Fruit fly (Drosophila melanogaster) whole organism, embryonic: ENCODE data around the gene Hr96.

Experiments used
- B-H1 ChIP-seq: fragments of 200-800 bp; sonication (Bioruptor generic); IDR thresholded peaks from 3 replicates; pipeline ENCODE4 v1.3.6; 2022; ENCODE audit warnings: missing biosample characterization, missing genetic modification characterization
- BEAF-32 ChIP-seq: fragments of 200-800 bp; sonication (Bioruptor generic); optimal IDR thresholded peaks from 3 replicates; lab custom pipeline; 2017; ENCODE audit warnings: missing biosample characterization, missing genetic modification characterization, mild to moderate bottlenecking, moderate library complexity, missing genetic modification reagents
- CG10565 ChIP-seq: fragments of 200-800 bp; sonication (Bioruptor generic); optimal IDR thresholded peaks from 3 replicates; lab custom pipeline; 2016; ENCODE audit warnings: missing biosample characterization, mild to moderate bottlenecking, missing genetic modification characterization
- CG12942 ChIP-seq: fragments of 200-800 bp; sonication (Bioruptor generic); optimal IDR thresholded peaks from 3 replicates; lab custom pipeline; 2016; ENCODE audit warnings: missing biosample characterization, missing genetic modification characterization
- CG1647 ChIP-seq: fragments of 200-800 bp; sonication (Bioruptor generic); optimal IDR thresholded peaks from 3 replicates; lab custom pipeline; 2016; ENCODE audit warnings: missing biosample characterization, missing genetic modification characterization
- CG16779 ChIP-seq: fragments of 200-800 bp; sonication (Bioruptor generic); IDR thresholded peaks from 2 replicates; pipeline ENCODE4 v1.3.6; 2022; ENCODE audit warnings: missing biosample characterization, missing genetic modification characterization
- CG16863 ChIP-seq: fragments of 200-800 bp; sonication (Bioruptor generic); optimal IDR thresholded peaks from 3 replicates; lab custom pipeline; 2016; ENCODE audit warnings: missing biosample characterization, missing genetic modification characterization
- CG17612 ChIP-seq: fragments of 200-800 bp; sonication (Bioruptor generic); IDR thresholded peaks from 2 replicates; pipeline ENCODE4 v1.3.6; 2022; ENCODE audit warnings: missing biosample characterization, missing genetic modification characterization
- CG17912 ChIP-seq: fragments of 200-800 bp; sonication (Bioruptor generic); optimal IDR thresholded peaks from 2 replicates; lab custom pipeline; 2018; ENCODE audit warnings: missing biosample characterization, mild to moderate bottlenecking, missing genetic modification characterization
- CG1792 ChIP-seq: fragments of 200-800 bp; sonication (Bioruptor generic); optimal IDR thresholded peaks from 2 replicates; lab custom pipeline; 2016; ENCODE audit warnings: missing biosample characterization, missing genetic modification characterization
- CG18476 ChIP-seq: fragments of 200-800 bp; sonication (Bioruptor generic); optimal IDR thresholded peaks from 2 replicates; lab custom pipeline; 2016; ENCODE audit warnings: missing biosample characterization, mild to moderate bottlenecking, missing genetic modification characterization
- CG18764 ChIP-seq: fragments of 200-800 bp; sonication (Bioruptor generic); optimal IDR thresholded peaks from 3 replicates; lab custom pipeline; 2016; ENCODE audit warnings: missing biosample characterization, missing genetic modification characterization
- CG30403 ChIP-seq: fragments of 200-800 bp; sonication (Bioruptor generic); optimal IDR thresholded peaks from 3 replicates; lab custom pipeline; 2016; ENCODE audit warnings: missing biosample characterization, missing genetic modification characterization
- CG30431 ChIP-seq: fragments of 200-800 bp; sonication (Bioruptor generic); optimal IDR thresholded peaks from 2 replicates; lab custom pipeline; 2017; ENCODE audit warnings: missing biosample characterization, missing genetic modification characterization
- CG3847 ChIP-seq: fragments of 200-800 bp; sonication (Bioruptor generic); IDR thresholded peaks from 2 replicates; pipeline ENCODE4 v1.3.6; 2022; ENCODE audit warnings: missing biosample characterization, missing genetic modification characterization
- CG7987 ChIP-seq: fragments of 200-800 bp; sonication (Bioruptor generic); optimal IDR thresholded peaks from 2 replicates; lab custom pipeline; 2018; ENCODE audit warnings: missing biosample characterization, mild to moderate bottlenecking, missing genetic modification characterization, moderate library complexity
- CG8359 ChIP-seq: fragments of 200-800 bp; sonication (Bioruptor generic); optimal IDR thresholded peaks from 2 replicates; lab custom pipeline; 2017; ENCODE audit warnings: missing biosample characterization, mild to moderate bottlenecking, missing genetic modification characterization, borderline replicate concordance
- CG8388 ChIP-seq: fragments of 200-800 bp; sonication (Bioruptor generic); optimal IDR thresholded peaks from 2 replicates; lab custom pipeline; 2019; ENCODE audit warnings: missing biosample characterization, mild to moderate bottlenecking, missing genetic modification characterization, moderate library complexity
- Dek ChIP-seq: fragments of 200-800 bp; sonication (Bioruptor generic); optimal IDR thresholded peaks from 3 replicates; lab custom pipeline; 2019; ENCODE audit warnings: missing biosample characterization, mild to moderate bottlenecking, missing genetic modification characterization, moderate library complexity
- Eip74EF ChIP-seq, 2 experiments: fragments of 200-800 bp in 1 of 2; fragments of >200 bp in 1 of 2; sonication (Bioruptor generic) in 1 of 2; optimal IDR thresholded peaks; 2 replicates each; lab custom pipeline; 2017 to 2019; ENCODE audit warnings: missing biosample characterization in 2 of 2, missing genetic modification characterization in 2 of 2, mild to moderate bottlenecking in 1 of 2, moderate library complexity in 1 of 2
- Gsc ChIP-seq: fragments of 200-800 bp; sonication (Bioruptor generic); IDR thresholded peaks from 2 replicates; pipeline ENCODE4 v1.3.6; 2022; ENCODE audit warnings: missing biosample characterization, missing genetic modification characterization
- Hr3 ChIP-seq: fragments of 200-800 bp; sonication (Bioruptor generic); optimal IDR thresholded peaks from 3 replicates; lab custom pipeline; 2016; ENCODE audit warnings: missing biosample characterization, missing genetic modification characterization
- MTF-1 ChIP-seq: fragments of 200-800 bp; sonication (Bioruptor generic); optimal IDR thresholded peaks from 2 replicates; lab custom pipeline; 2018; ENCODE audit warnings: missing biosample characterization, mild to moderate bottlenecking, missing genetic modification characterization, borderline replicate concordance
- Xrp1 ChIP-seq: fragments of 200-800 bp; sonication (Bioruptor generic); IDR thresholded peaks from 2 replicates; pipeline ENCODE4 v1.3.6; 2022; ENCODE audit warnings: missing biosample characterization, missing genetic modification characterization
- bigmax ChIP-seq: fragments of 200-800 bp; sonication (Bioruptor generic); optimal IDR thresholded peaks from 2 replicates; lab custom pipeline; 2018; ENCODE audit warnings: missing biosample characterization, mild to moderate bottlenecking, missing genetic modification characterization
- corto ChIP-seq: fragments of 200-800 bp; sonication (Bioruptor generic); optimal IDR thresholded peaks from 2 replicates; lab custom pipeline; 2016; ENCODE audit warnings: missing biosample characterization, mild to moderate bottlenecking, missing genetic modification characterization, moderate library complexity
- crc ChIP-seq: fragments of 200-800 bp; sonication (Bioruptor generic); optimal IDR thresholded peaks from 2 replicates; lab custom pipeline; 2016; ENCODE audit warnings: missing biosample characterization, missing genetic modification characterization
- danr ChIP-seq: fragments of 200-800 bp; sonication (Bioruptor generic); IDR thresholded peaks from 2 replicates; pipeline ENCODE4 v1.3.6; 2022; ENCODE audit warnings: missing biosample characterization, missing genetic modification characterization
- dati ChIP-seq: fragments of 200-800 bp; sonication (Bioruptor generic); IDR thresholded peaks from 2 replicates; pipeline ENCODE4 v1.3.6; 2022; ENCODE audit warnings: missing biosample characterization, missing genetic modification characterization
- dm ChIP-seq: fragments of 200-800 bp; sonication (Bioruptor generic); optimal IDR thresholded peaks from 3 replicates; lab custom pipeline; 2016; ENCODE audit warnings: missing biosample characterization, missing genetic modification characterization
- eyg ChIP-seq: fragments of 200-800 bp; sonication (Bioruptor generic); optimal IDR thresholded peaks from 3 replicates; lab custom pipeline; 2016; ENCODE audit warnings: missing biosample characterization, missing genetic modification characterization
- fd96Cb ChIP-seq: fragments of 200-800 bp; sonication (Bioruptor generic); optimal IDR thresholded peaks from 2 replicates; lab custom pipeline; 2018; ENCODE audit warnings: missing biosample characterization, mild to moderate bottlenecking, missing genetic modification characterization, moderate library complexity
- gcm2 ChIP-seq: fragments of 200-800 bp; sonication (Bioruptor generic); optimal IDR thresholded peaks from 2 replicates; lab custom pipeline; 2016; ENCODE audit warnings: missing biosample characterization, missing genetic modification characterization
- hbn ChIP-seq: fragments of 200-800 bp; sonication (Bioruptor generic); IDR thresholded peaks from 2 replicates; pipeline ENCODE4 v1.3.6; 2022; ENCODE audit warnings: missing biosample characterization, missing genetic modification characterization; ENCODE audit not compliant: partially characterized antibody
- knrl ChIP-seq: fragments of 200-800 bp; sonication (Bioruptor generic); IDR thresholded peaks from 3 replicates; pipeline ENCODE4 v1.3.6; 2022; ENCODE audit warnings: missing biosample characterization, missing genetic modification characterization; ENCODE audit not compliant: partially characterized antibody
- lilli ChIP-seq: fragments of 200-800 bp; sonication (Bioruptor generic); optimal IDR thresholded peaks from 3 replicates; lab custom pipeline; 2016; ENCODE audit warnings: missing biosample characterization, missing genetic modification characterization
- luna ChIP-seq: fragments of 200-800 bp; sonication (Bioruptor generic); optimal IDR thresholded peaks from 2 replicates; lab custom pipeline; 2016; ENCODE audit warnings: missing biosample characterization, missing genetic modification characterization
- nau ChIP-seq: fragments of 200-800 bp; sonication (Bioruptor generic); optimal IDR thresholded peaks from 3 replicates; lab custom pipeline; 2017; ENCODE audit warnings: missing biosample characterization, mild to moderate bottlenecking, missing genetic modification characterization, missing genetic modification reagents
- org-1 ChIP-seq: fragments of 200-800 bp; sonication (Bioruptor generic); optimal IDR thresholded peaks from 2 replicates; lab custom pipeline; 2017; ENCODE audit warnings: missing biosample characterization, missing genetic modification characterization
- otp ChIP-seq: fragments of 200-800 bp; sonication (Bioruptor generic); IDR thresholded peaks from 3 replicates; pipeline ENCODE4, ENCODE4 v1.3.6; 2022; ENCODE audit warnings: missing biosample characterization, missing genetic modification characterization
- psq ChIP-seq: fragments of 200-800 bp; sonication (Bioruptor generic); optimal IDR thresholded peaks from 2 replicates; lab custom pipeline; 2017; ENCODE audit warnings: missing biosample characterization, missing genetic modification characterization
- seq ChIP-seq: fragments of 200-800 bp; sonication (Bioruptor generic); IDR thresholded peaks from 2 replicates; pipeline ENCODE4 v1.3.6; 2022; ENCODE audit warnings: missing biosample characterization, missing genetic modification characterization
- sisA ChIP-seq: fragments of 200-800 bp; sonication (Bioruptor generic); IDR thresholded peaks from 2 replicates; pipeline ENCODE4 v1.3.6; 2022; ENCODE audit warnings: missing biosample characterization, missing genetic modification characterization
- slou ChIP-seq: fragments of 200-800 bp; sonication (Bioruptor generic); optimal IDR thresholded peaks from 3 replicates; lab custom pipeline; 2016; ENCODE audit warnings: missing biosample characterization, missing genetic modification characterization
- sob ChIP-seq: fragments of 200-800 bp; sonication (Bioruptor generic); IDR thresholded peaks from 2 replicates; pipeline ENCODE4 v1.3.6; 2022; ENCODE audit warnings: missing biosample characterization, missing genetic modification characterization
- trh ChIP-seq: fragments of 200-800 bp; sonication (Bioruptor generic); optimal IDR thresholded peaks from 2 replicates; lab custom pipeline; 2016; ENCODE audit warnings: missing biosample characterization, missing genetic modification characterization
- vnd ChIP-seq: fragments of 200-800 bp; sonication (Bioruptor generic); IDR thresholded peaks from 3 replicates; pipeline ENCODE4 v1.3.6; 2022; ENCODE audit warnings: missing biosample characterization, missing genetic modification characterization; ENCODE audit not compliant: partially characterized antibody
- wek ChIP-seq: fragments of 200-800 bp; sonication (Bioruptor generic); optimal IDR thresholded peaks from 3 replicates; lab custom pipeline; 2018; ENCODE audit warnings: missing biosample characterization, mild to moderate bottlenecking, missing genetic modification characterization, moderate library complexity
- z ChIP-seq: fragments of 200-800 bp; sonication (Bioruptor generic); IDR thresholded peaks from 3 replicates; pipeline ENCODE4 v1.3.6; 2022; ENCODE audit warnings: missing biosample characterization, missing genetic modification characterization

The Hr96 gene

dm6 chr3R:25024895-25025557, at the start of gene Hr96, which contains the start of gene EMC6 (continued):
- TF ChIP-seq CG30403 (peak; percentile 97), psq (GFP tag; lab: Kevin White, UChicago) (peak; percentile 78), org-1 (GFP tag; lab: Kevin White, UChicago) (peak; percentile 78), dm (GFP tag; lab: Kevin White, UChicago) (peak; percentile 84), gcm2 (peak; percentile 82), fd96Cb (tag; lab: Kevin White, UChicago) (peak; percentile 91), vnd (GFP tag; lab: Robert Waterston, UW) (peak; percentile 60; the same call in 2 of the 3 replicates), Dek (tag; lab: Kevin White, UChicago) (peak; percentile 93), corto (peak; percentile 80), CG12942 (GFP tag; lab: Kevin White, UChicago) (peak; percentile 93), CG30431 (GFP tag; lab: Kevin White, UChicago) (peak; percentile 89), BEAF-32 (peak; percentile 66), dati (GFP tag; lab: Robert Waterston, UW) (peak; percentile 74; the same call in 1 of the 2 replicates), Gsc (GFP tag; lab: Robert Waterston, UW) (peak; percentile 65), CG17612 (GFP tag; lab: Robert Waterston, UW) (peak; percentile 81), sob (peak; percentile 96), Xrp1 (GFP tag; lab: Robert Waterston, UW) (peak; percentile 96), CG1647 (GFP tag; lab: Kevin White, UChicago) (peak; percentile 93), knrl (GFP tag; lab: Robert Waterston, UW) (peak; percentile 69), CG7987 (peak; percentile 86), CG8388 (peak; percentile 87), B-H1 (peak; percentile 90), CG1792 (GFP tag; lab: Kevin White, UChicago) (peak; percentile 87), sisA (peak; percentile 93), crc (GFP tag; lab: Kevin White, UChicago) (peak; percentile 77), slou (no peak), CG8359 (peak; percentile 57), CG16863 (GFP tag; lab: Kevin White, UChicago) (peak; percentile 89), hbn (GFP tag; lab: Robert Waterston, UW) (peak; percentile 45), otp (GFP tag; lab: Robert Waterston, UW) (peak; percentile 92), MTF-1 (peak; percentile 88), CG18476 (GFP tag; lab: Kevin White, UChicago) (peak; percentile 94), CG17912 (GFP tag; lab: Kevin White, UChicago) (peak; percentile 88), lilli (peak; percentile 98), eyg (peak; percentile 88), danr (GFP tag; lab: Robert Waterston, UW) (peak; percentile 86), CG10565 (GFP tag; lab: Kevin White, UChicago) (peak; percentile 67), Eip74EF (GFP tag; optimal IDR thresholded peaks at IDR 0.05; lab: Kevin White, UChicago) (no peak), seq (GFP tag; lab: Robert Waterston, UW) (peak; percentile 89), Hr3 (peak; percentile 93), CG16779 (peak; percentile 93), bigmax (GFP tag; lab: Kevin White, UChicago) (peak; percentile 30), CG18764 (peak; percentile 90), CG3847 (GFP tag; lab: Robert Waterston, UW) (peak; percentile 95), wek (GFP tag; lab: Kevin White, UChicago) (peak; percentile 76), luna (peak; percentile 89), trh (GFP tag; lab: Kevin White, UChicago) (peak; percentile 89), z (GFP tag; lab: Robert Waterston, UW) (peak; percentile 7; the same call in 1 of the 3 replicates), nau (GFP tag; lab: Kevin White, UChicago) (no peak)
